Fruit fly (Drosophila melanogaster): ENCODE measurements around the gene Sbat.

The Sbat gene

dm6 chr2L:2908440-2909154 lies 30.5 kb downstream of the Sbat start (continued):
- TF ChIP-seq CG8089 (GFP tag; optimal IDR thresholded peaks at IDR 0.05) (no peak), pan (optimal IDR thresholded peaks at IDR 0.05) (no peak), pan (GFP tag; optimal IDR thresholded peaks at IDR 0.05 in 1 of 2, IDR thresholded peaks at IDR 0.05 in 1 of 2) (peak in 1 of 2 experiments; percentile 29), CG17359 (tag; optimal IDR thresholded peaks at IDR 0.05) (no peak), CG1832 (GFP tag; optimal IDR thresholded peaks at IDR 0.05) (peak; percentile 34), gce (GFP tag; IDR thresholded peaks at IDR 0.05) (no peak), CG11696 (GFP tag; IDR thresholded peaks at IDR 0.05) (no peak), cato (GFP tag; optimal IDR thresholded peaks at IDR 0.05; ENCODE audit: borderline replicate concordance) (no peak), H2.0 (GFP tag; IDR thresholded peaks at IDR 0.05) (no peak), sd (tag; optimal IDR thresholded peaks at IDR 0.05) (peak; percentile 52), CG4282 (GFP tag; optimal IDR thresholded peaks at IDR 0.05) (no peak), Camta (GFP tag; optimal IDR thresholded peaks at IDR 0.05) (no peak), lov (optimal IDR thresholded peaks at IDR 0.05) (no peak), lov (GFP tag; IDR thresholded peaks at IDR 0.05) (no peak), E2f2 (GFP tag; IDR thresholded peaks at IDR 0.05) (peak; percentile 18; the same call in 1 of the 2 replicates), Dfd (GFP tag; optimal IDR thresholded peaks at IDR 0.05) (no peak), CG32532 (GFP tag; IDR thresholded peaks at IDR 0.05) (peak; percentile 7; the same call in 1 of the 2 replicates), abd-A (tag; optimal IDR thresholded peaks at IDR 0.05) (peak; percentile 95), Antp (GFP tag; optimal IDR thresholded peaks at IDR 0.05) (no peak), CG2129 (GFP tag; IDR thresholded peaks at IDR 0.05; ENCODE audit: partially characterized antibody) (no peak), CG30431 (GFP tag; optimal IDR thresholded peaks at IDR 0.05) (no peak), schlank (tag; optimal IDR thresholded peaks at IDR 0.05) (no peak), CG15601 (tag; optimal IDR thresholded peaks at IDR 0.05) (no peak), CG10321 (GFP tag; IDR thresholded peaks at IDR 0.05) (0 out of 2 replicates have a peak, but pooled peaks have one; percentile 32), CG18599 (GFP tag; optimal IDR thresholded peaks at IDR 0.05) (peak; percentile 9), CG31224 (GFP tag; IDR thresholded peaks at IDR 0.05) (no peak), CG32767 (GFP tag; IDR thresholded peaks at IDR 0.05) (no peak), CG7357 (GFP tag; IDR thresholded peaks at IDR 0.05) (no peak), pho (GFP tag; optimal IDR thresholded peaks at IDR 0.05) (no peak), CG34422 (GFP tag; IDR thresholded peaks at IDR 0.05) (no peak), pita (GFP tag; optimal IDR thresholded peaks at IDR 0.05) (no peak), CG15479 (GFP tag; optimal IDR thresholded peaks at IDR 0.05) (no peak), Xrp1 (GFP tag; IDR thresholded peaks at IDR 0.05) (no peak), slbo (GFP tag; IDR thresholded peaks at IDR 0.05) (no peak), zen2 (GFP tag; IDR thresholded peaks at IDR 0.05; ENCODE audit: partially characterized antibody) (no peak), CG6654 (GFP tag; optimal IDR thresholded peaks at IDR 0.05) (no peak), CG12299 (tag; optimal IDR thresholded peaks at IDR 0.05) (no peak), lab (GFP tag; optimal IDR thresholded peaks at IDR 0.05) (no peak), CG7987 (GFP tag; optimal IDR thresholded peaks at IDR 0.05) (no peak), Abd-B (GFP tag; optimal IDR thresholded peaks at IDR 0.05) (peak; percentile 51), zfh2 (GFP tag; optimal IDR thresholded peaks at IDR 0.05) (no peak), MTF-1 (GFP tag; optimal IDR thresholded peaks at IDR 0.05; ENCODE audit: borderline replicate concordance) (no peak), kni (GFP tag; optimal IDR thresholded peaks at IDR 0.05) (peak; percentile 73), CG33213 (GFP tag; optimal IDR thresholded peaks at IDR 0.05) (no peak), CG14667 (GFP tag; IDR thresholded peaks at IDR 0.05) (no peak), lola (GFP tag; optimal IDR thresholded peaks at IDR 0.05) (no peak), Opbp (GFP tag; IDR thresholded peaks at IDR 0.05; ENCODE audit: partially characterized antibody) (no peak), CG4360 (GFP tag; IDR thresholded peaks at IDR 0.05) (peak; percentile 99), ci (GFP tag; IDR thresholded peaks at IDR 0.05) (no peak; the same call in 2 of the 3 replicates), CG10274 (GFP tag; optimal IDR thresholded peaks at IDR 0.05) (no peak)
